Worm (Caenorhabditis elegans): ENCODE results near the gene irg-4.

ce11 chrIV:12410167-12410566, 25.5 kb upstream of the irg-4 start, which contains the start of gene acl-13:
- TF ChIP-seq dpl-1 (GFP tag; optimal IDR thresholded peaks at IDR 0.05) (no peak), skn-1 (tag; optimal IDR thresholded peaks at IDR 0.05) (no peak), fos-1 (tag; optimal IDR thresholded peaks at IDR 0.05) (no peak), ztf-11 (tag; optimal IDR thresholded peaks at IDR 0.05) (no peak), zag-1 (tag; optimal IDR thresholded peaks at IDR 0.05) (no peak), unc-62 (GFP tag; optimal IDR thresholded peaks at IDR 0.05) (no peak), egl-27 (tag; optimal IDR thresholded peaks at IDR 0.05) (no peak), tbx-2 (tag; optimal IDR thresholded peaks at IDR 0.05) (no peak), C04F5.9 (tag; optimal IDR thresholded peaks at IDR 0.05) (no peak), pqm-1 (tag; optimal IDR thresholded peaks at IDR 0.05) (no peak), ztf-4 (tag; optimal IDR thresholded peaks at IDR 0.05) (no peak), C34B4.2 (tag; optimal IDR thresholded peaks at IDR 0.05) (no peak)

All from whole organism, L1 larva.